Fruit fly (Drosophila melanogaster): ENCODE results near the gene LysS.

- TF ChIP-seq CG15710 (tag; optimal IDR thresholded peaks at IDR 0.05), result no peak
- no peak for TF ChIP-seq rn (GFP tag; IDR thresholded peaks at IDR 0.05)
- TF ChIP-seq CG10348 (GFP tag; IDR thresholded peaks at IDR 0.05), result no peak
- no peak for TF ChIP-seq CG14655 (GFP tag; optimal IDR thresholded peaks at IDR 0.05)
- no peak for TF ChIP-seq CG13204 (GFP tag; optimal IDR thresholded peaks at IDR 0.05)
- TF ChIP-seq EcR (GFP tag; optimal IDR thresholded peaks at IDR 0.05), result no peak
Measured at dm6 chr3L:1251712-1252111, 24.2 kb downstream of the LysS start, which contains the start of the genes CG9130 and CG9133.

Data from whole organism, pupa.